Fruit fly (Drosophila melanogaster): ENCODE data around the gene fng.

- TF ChIP-seq prd (optimal IDR thresholded peaks at IDR 0.05) (no peak), prd (GFP tag; IDR thresholded peaks at IDR 0.05) (no peak), HLH4C (GFP tag; IDR thresholded peaks at IDR 0.05; ENCODE audit: partially characterized antibody) (no peak), CG2116 (GFP tag; optimal IDR thresholded peaks at IDR 0.05) (no peak), ab (GFP tag; optimal IDR thresholded peaks at IDR 0.05) (no peak), NC2β (GFP tag; optimal IDR thresholded peaks at IDR 0.05) (no peak), pan (optimal IDR thresholded peaks at IDR 0.05) (no peak), pan (GFP tag; optimal IDR thresholded peaks at IDR 0.05 in 1 of 2, IDR thresholded peaks at IDR 0.05 in 1 of 2) (no peak), toy (GFP tag; IDR thresholded peaks at IDR 0.05) (no peak), dmrt11E (tag; optimal IDR thresholded peaks at IDR 0.05) (no peak), CG12104 (GFP tag; optimal IDR thresholded peaks at IDR 0.05) (no peak), inv (GFP tag; IDR thresholded peaks at IDR 0.05; ENCODE audit: partially characterized antibody) (no peak), CG15696 (tag; optimal IDR thresholded peaks at IDR 0.05) (no peak), az2 (GFP tag; optimal IDR thresholded peaks at IDR 0.05) (no peak)
Measured at dm6 chr3L:20951477-20952120, 2.3 kb upstream of the fng start.

Measured in whole organism, embryonic.